Worm (Caenorhabditis elegans) whole organism, mixed stage, embryonic: Measurements from ENCODE around the gene F59B10.6.

ENCODE experiments used
- M03D4.4 ChIP-seq: sonication (generic microtip); optimal IDR thresholded peaks from 2 replicates; lab custom pipeline; 2017; ENCODE audit warnings: mild to moderate bottlenecking, missing genetic modification characterization, missing compliant biosample characterization
- bed-3 ChIP-seq: fragments of 200-800 bp; sonication (Bioruptor generic); optimal IDR thresholded peaks from 3 replicates; lab custom pipeline; 2018; ENCODE audit warnings: mild to moderate bottlenecking, missing genetic modification characterization, moderate library complexity, missing compliant biosample characterization
- blmp-1 ChIP-seq: fragments of 150-350 bp; optimal IDR thresholded peaks from 2 replicates; lab custom pipeline; 2014; ENCODE audit warnings: missing biosample characterization, missing genetic modification characterization
- ceh-43 ChIP-seq: fragments of 200-800 bp; sonication (Bioruptor generic); optimal IDR thresholded peaks from 2 replicates; lab custom pipeline; 2018; ENCODE audit warnings: mild to moderate bottlenecking, missing genetic modification characterization, moderate library complexity, missing compliant biosample characterization
- ces-1 ChIP-seq: fragments of 150-350 bp; optimal IDR thresholded peaks from 2 replicates; lab custom pipeline; 2014; ENCODE audit warnings: missing biosample characterization, missing genetic modification reagents, missing genetic modification characterization
- cnd-1 ChIP-seq: fragments of 200-800 bp; sonication (Bioruptor generic); optimal IDR thresholded peaks from 2 replicates; lab custom pipeline; 2018; ENCODE audit warnings: mild to moderate bottlenecking, missing genetic modification characterization, missing compliant biosample characterization
- drap-1 ChIP-seq: fragments of 200-800 bp; sonication (Bioruptor generic); optimal IDR thresholded peaks from 3 replicates; lab custom pipeline; 2018; ENCODE audit warnings: mild to moderate bottlenecking, missing genetic modification characterization, missing compliant biosample characterization
- elt-1 ChIP-seq: sonication (generic microtip); optimal IDR thresholded peaks from 2 replicates; lab custom pipeline; 2017; ENCODE audit warnings: missing genetic modification characterization, mild to moderate bottlenecking, missing compliant biosample characterization, antibody characterized with exemption, moderate library complexity, borderline replicate concordance; ENCODE audit not compliant: insufficient read depth
- elt-3 ChIP-seq: fragments of 150-350 bp; optimal IDR thresholded peaks from 2 replicates; lab custom pipeline; 2014; ENCODE audit warnings: missing biosample characterization, missing genetic modification characterization
- flh-1 ChIP-seq: fragments of 200-800 bp; sonication (Bioruptor generic); optimal IDR thresholded peaks from 2 replicates; lab custom pipeline; 2018; ENCODE audit warnings: mild to moderate bottlenecking, missing genetic modification characterization, moderate library complexity, missing compliant biosample characterization
- ham-2 ChIP-seq: fragments of 200-800 bp; sonication (Bioruptor generic); optimal IDR thresholded peaks from 2 replicates; lab custom pipeline; 2018; ENCODE audit warnings: mild to moderate bottlenecking, missing genetic modification characterization, missing compliant biosample characterization
- hlh-1 ChIP-seq: fragments of 150-350 bp; optimal IDR thresholded peaks from 2 replicates; lab custom pipeline; 2014; ENCODE audit warnings: missing biosample characterization, missing genetic modification reagents, missing genetic modification characterization
- lin-13 ChIP-seq: fragments of 150-350 bp; optimal IDR thresholded peaks from 2 replicates; lab custom pipeline; 2014; ENCODE audit warnings: missing biosample characterization, missing genetic modification characterization
- lin-32 ChIP-seq: fragments of 200-800 bp; sonication (Bioruptor generic); optimal IDR thresholded peaks from 2 replicates; lab custom pipeline; 2018; ENCODE audit warnings: mild to moderate bottlenecking, missing genetic modification characterization, missing compliant biosample characterization
- lsy-2 ChIP-seq: fragments of 150-350 bp; optimal IDR thresholded peaks from 2 replicates; lab custom pipeline; 2014; ENCODE audit warnings: missing biosample characterization, missing genetic modification characterization
- mab-5 ChIP-seq: fragments of 150-350 bp; optimal IDR thresholded peaks from 2 replicates; lab custom pipeline; 2014; ENCODE audit warnings: missing biosample characterization, missing genetic modification characterization
- mep-1 ChIP-seq: fragments of 150-350 bp; optimal IDR thresholded peaks from 2 replicates; lab custom pipeline; 2017; ENCODE audit warnings: missing biosample characterization, missing genetic modification reagents, missing genetic modification characterization, inconsistent platforms
- mls-2 ChIP-seq: sonication (generic microtip); optimal IDR thresholded peaks from 2 replicates; lab custom pipeline; 2016; ENCODE audit warnings: mild to moderate bottlenecking, missing genetic modification characterization, moderate library complexity, missing compliant biosample characterization
- nhr-12 ChIP-seq: fragments of 150-350 bp; optimal IDR thresholded peaks from 2 replicates; lab custom pipeline; 2014; ENCODE audit warnings: missing biosample characterization, missing genetic modification characterization
- nhr-2 ChIP-seq: fragments of 150-350 bp; optimal IDR thresholded peaks from 2 replicates; lab custom pipeline; 2014; ENCODE audit warnings: missing biosample characterization, missing genetic modification characterization
- nhr-237 ChIP-seq: fragments of 150-350 bp; optimal IDR thresholded peaks from 2 replicates; lab custom pipeline; 2014; ENCODE audit warnings: missing biosample characterization, missing genetic modification characterization
- nhr-28 ChIP-seq: fragments of 150-350 bp; optimal IDR thresholded peaks from 2 replicates; lab custom pipeline; 2014; ENCODE audit warnings: missing biosample characterization, missing genetic modification characterization
- nhr-76 ChIP-seq: sonication (generic microtip); optimal IDR thresholded peaks from 2 replicates; lab custom pipeline; 2017; ENCODE audit warnings: missing biosample characterization, missing genetic modification characterization
- pha-4 ChIP-seq: fragments of 150-350 bp; optimal IDR thresholded peaks from 2 replicates; lab custom pipeline; 2018; ENCODE audit warnings: missing biosample characterization, missing genetic modification reagents, missing genetic modification characterization
- sem-2 ChIP-seq: fragments of 200-800 bp; sonication (Bioruptor generic); optimal IDR thresholded peaks from 2 replicates; lab custom pipeline; 2018; ENCODE audit warnings: mild to moderate bottlenecking, missing genetic modification characterization, missing compliant biosample characterization
- snpc-4 ChIP-seq: fragments of 150-350 bp; optimal IDR thresholded peaks from 2 replicates; lab custom pipeline; 2014; ENCODE audit warnings: missing biosample characterization, missing genetic modification characterization
- sptf-1 ChIP-seq: sonication (generic microtip); optimal IDR thresholded peaks from 2 replicates; lab custom pipeline; 2017; ENCODE audit warnings: mild to moderate bottlenecking, missing genetic modification characterization, moderate library complexity, missing compliant biosample characterization
- unc-120 ChIP-seq: sonication (generic microtip); optimal IDR thresholded peaks from 2 replicates; lab custom pipeline; 2017; ENCODE audit warnings: missing genetic modification characterization, missing compliant biosample characterization; ENCODE audit not compliant: poor library complexity, severe bottlenecking
- unc-62 ChIP-seq: fragments of 150-350 bp; optimal IDR thresholded peaks from 2 replicates; lab custom pipeline; 2014; ENCODE audit warnings: missing biosample characterization, missing genetic modification reagents, missing genetic modification characterization
- zip-8 ChIP-seq: fragments of 150-350 bp; optimal IDR thresholded peaks from 2 replicates; lab custom pipeline; 2014; ENCODE audit warnings: missing biosample characterization, missing genetic modification characterization
- ztf-11 ChIP-seq: fragments of 150-350 bp; optimal IDR thresholded peaks from 2 replicates; lab custom pipeline; 2014; ENCODE audit warnings: missing biosample characterization, missing genetic modification characterization

Gene F59B10.6

ce11 chrII:10554972-10555371 is 30.7 kb upstream of the F59B10.6 start, which contains the start of gene mnk-1:
mnk-1 (minus strand) TSS chrII:10555044.
- TF ChIP-seq elt-1 (tag; lab: Kevin White, UChicago) (no peak), nhr-12 (tag; lab: Kevin White, UChicago) (no peak), lin-32 (GFP tag; lab: Kevin White, UChicago) (no peak), nhr-76 (tag; lab: Kevin White, UChicago) (no peak), unc-120 (tag; lab: Kevin White, UChicago) (no peak), mab-5 (no peak), flh-1 (GFP tag; lab: Kevin White, UChicago) (no peak), drap-1 (GFP tag; lab: Kevin White, UChicago) (no peak), lin-13 (tag; lab: Kevin White, UChicago) (no peak)

ce11 chrII:10554046-10554399 is 29.7 kb upstream of the F59B10.6 start:
- TF ChIP-seq lin-32 (GFP tag; lab: Kevin White, UChicago) = peak; percentile 82
- TF ChIP-seq zip-8 (tag; lab: Kevin White, UChicago) = peak; percentile 50
- peak; percentile 40 for TF ChIP-seq cnd-1 (tag; lab: Kevin White, UChicago)
- TF ChIP-seq nhr-2 (tag; lab: Kevin White, UChicago) = peak; percentile 71
- no peak for TF ChIP-seq mep-1 (tag; lab: Kevin White, UChicago)
- TF ChIP-seq unc-62 (GFP tag; lab: Kevin White, UChicago) = peak; percentile 5
- TF ChIP-seq snpc-4 (tag; lab: Kevin White, UChicago) = no peak

- no peak for TF ChIP-seq ztf-11 (tag; lab: Kevin White, UChicago)
- no peak for TF ChIP-seq sem-2
- no peak for TF ChIP-seq mab-5
- TF ChIP-seq hlh-1 = peak; percentile 15
- TF ChIP-seq M03D4.4 (tag; lab: Kevin White, UChicago) = no peak
- TF ChIP-seq nhr-2 (tag; lab: Kevin White, UChicago) = no peak
- TF ChIP-seq sptf-1 = no peak
- TF ChIP-seq mls-2 (tag; lab: Kevin White, UChicago) = no peak
- no peak for TF ChIP-seq nhr-28
- TF ChIP-seq bed-3 (GFP tag; lab: Kevin White, UChicago) = no peak
- no peak for TF ChIP-seq ham-2 (GFP tag; lab: Kevin White, UChicago)
- TF ChIP-seq zip-8 (tag; lab: Kevin White, UChicago) = peak; percentile 9
Observed at ce11 chrII:10553377-10554045, 29.2 kb upstream of the F59B10.6 start.

- TF ChIP-seq lin-32 (GFP tag; lab: Kevin White, UChicago) = no peak
- no peak for TF ChIP-seq cnd-1 (tag; lab: Kevin White, UChicago)
- TF ChIP-seq unc-120 (tag; lab: Kevin White, UChicago) = peak; percentile 71
- TF ChIP-seq blmp-1 (tag; lab: Kevin White, UChicago) = peak; percentile 34
- TF ChIP-seq hlh-1 = peak; percentile 49
- TF ChIP-seq elt-1 (tag; lab: Kevin White, UChicago) = peak; percentile 44
- TF ChIP-seq pha-4 = peak; percentile 23
- peak; percentile 9 for TF ChIP-seq mls-2 (tag; lab: Kevin White, UChicago)
- TF ChIP-seq zip-8 (tag; lab: Kevin White, UChicago) = no peak
- TF ChIP-seq nhr-76 (tag; lab: Kevin White, UChicago) = no peak
- peak; percentile 21 for TF ChIP-seq lsy-2 (tag; lab: Kevin White, UChicago)
- no peak for TF ChIP-seq nhr-28
- TF ChIP-seq unc-62 (GFP tag; lab: Kevin White, UChicago) = peak; percentile 32
- TF ChIP-seq nhr-237 = peak; percentile 73
- peak; percentile 41 for TF ChIP-seq ham-2 (GFP tag; lab: Kevin White, UChicago)
- TF ChIP-seq ceh-43 = no peak
- no peak for TF ChIP-seq elt-3 (tag; lab: Kevin White, UChicago)
- no peak for TF ChIP-seq mab-5
- peak; percentile 59 for TF ChIP-seq mep-1 (tag; lab: Kevin White, UChicago)
- TF ChIP-seq nhr-2 (tag; lab: Kevin White, UChicago) = peak; percentile 34
- TF ChIP-seq M03D4.4 (tag; lab: Kevin White, UChicago) = no peak
- TF ChIP-seq ces-1 (GFP tag; lab: Kevin White, UChicago) = peak; percentile 75
Observed at ce11 chrII:10551985-10552736, 27.9 kb upstream of the F59B10.6 start.
